Worm (Caenorhabditis elegans) whole organism, late embryonic: ENCODE data around the gene ascc-1.

Experiments used
- C08G9.2 ChIP-seq: sonication (generic microtip); optimal IDR thresholded peaks from 2 replicates; lab custom pipeline; 2016; ENCODE audit warnings: mild to moderate bottlenecking, missing genetic modification characterization, moderate library complexity, missing compliant biosample characterization
- C38D4.7 ChIP-seq: fragments of 200-800 bp; sonication (Bioruptor generic); optimal IDR thresholded peaks from 2 replicates; lab custom pipeline; 2018; ENCODE audit warnings: mild to moderate bottlenecking, missing genetic modification characterization, moderate library complexity, missing compliant biosample characterization
- F13H6.1 ChIP-seq: sonication (generic microtip); optimal IDR thresholded peaks from 2 replicates; lab custom pipeline; 2016; ENCODE audit warnings: missing genetic modification characterization, missing compliant biosample characterization
- K02D7.2 ChIP-seq: sonication (generic microtip); optimal IDR thresholded peaks from 2 replicates; lab custom pipeline; 2017; ENCODE audit warnings: mild to moderate bottlenecking, missing genetic modification characterization, missing compliant biosample characterization
- K09A11.1 ChIP-seq: sonication (generic microtip); optimal IDR thresholded peaks from 2 replicates; lab custom pipeline; 2017; ENCODE audit warnings: antibody characterized with exemption, mild to moderate bottlenecking, missing genetic modification characterization, missing compliant biosample characterization; ENCODE audit not compliant: insufficient read depth
- Y22D7AL.16 ChIP-seq: sonication (generic microtip); optimal IDR thresholded peaks from 2 replicates; lab custom pipeline; 2016; ENCODE audit warnings: missing genetic modification characterization, missing compliant biosample characterization
- ceh-14 ChIP-seq: sonication (generic microtip); optimal IDR thresholded peaks from 2 replicates; lab custom pipeline; 2016; ENCODE audit warnings: missing genotype, missing genetic modification characterization, missing compliant biosample characterization
- ceh-18 ChIP-seq: sonication (generic microtip); optimal IDR thresholded peaks from 2 replicates; lab custom pipeline; 2016; ENCODE audit warnings: missing genetic modification characterization, missing compliant biosample characterization
- ceh-19 ChIP-seq: fragments of 200-800 bp; sonication (Bioruptor generic); optimal IDR thresholded peaks from 2 replicates; lab custom pipeline; 2018; ENCODE audit warnings: mild to moderate bottlenecking, missing genetic modification characterization, missing compliant biosample characterization
- ceh-2 ChIP-seq: sonication (generic microtip); optimal IDR thresholded peaks from 2 replicates; lab custom pipeline; 2016; ENCODE audit warnings: missing genotype, missing genetic modification characterization, missing compliant biosample characterization
- ceh-22 ChIP-seq: sonication (generic microtip); optimal IDR thresholded peaks from 2 replicates; lab custom pipeline; 2017; ENCODE audit warnings: missing biosample characterization, missing genetic modification characterization
- ceh-24 ChIP-seq: sonication (generic microtip); optimal IDR thresholded peaks from 2 replicates; lab custom pipeline; 2016; ENCODE audit warnings: mild to moderate bottlenecking, missing genetic modification characterization, missing compliant biosample characterization
- ceh-31 ChIP-seq: sonication (generic microtip); optimal IDR thresholded peaks from 2 replicates; lab custom pipeline; 2016; ENCODE audit warnings: missing genetic modification characterization, missing compliant biosample characterization
- ceh-45 ChIP-seq: fragments of 200-800 bp; sonication (Bioruptor generic); IDR thresholded peaks from 2 replicates; pipeline ENCODE4 v1.3.6; 2022; ENCODE audit warnings: missing genetic modification reagents, missing genetic modification characterization, missing compliant biosample characterization
- ceh-48 ChIP-seq: sonication (generic microtip); optimal IDR thresholded peaks from 2 replicates; lab custom pipeline; 2016; ENCODE audit warnings: missing genetic modification characterization, inconsistent platforms, missing compliant biosample characterization
- ceh-6 ChIP-seq: fragments of 200-800 bp; sonication (Bioruptor generic); optimal IDR thresholded peaks from 2 replicates; lab custom pipeline; 2018; ENCODE audit warnings: mild to moderate bottlenecking, missing genetic modification characterization, missing compliant biosample characterization
- ceh-9 ChIP-seq: sonication (generic microtip); optimal IDR thresholded peaks from 2 replicates; lab custom pipeline; 2016; ENCODE audit warnings: mild to moderate bottlenecking, missing genetic modification characterization, inconsistent platforms, missing compliant biosample characterization
- che-1 ChIP-seq: sonication (generic microtip); optimal IDR thresholded peaks from 2 replicates; lab custom pipeline; 2016; ENCODE audit warnings: mild to moderate bottlenecking, missing genetic modification characterization, missing compliant biosample characterization
- dmd-4 ChIP-seq: sonication (generic microtip); optimal IDR thresholded peaks from 2 replicates; lab custom pipeline; 2016; ENCODE audit warnings: borderline replicate concordance, missing genetic modification characterization, missing compliant biosample characterization
- dve-1 ChIP-seq: sonication (generic microtip); optimal IDR thresholded peaks from 2 replicates; lab custom pipeline; 2017; ENCODE audit warnings: antibody characterized with exemption, mild to moderate bottlenecking, missing genetic modification characterization, missing compliant biosample characterization
- elt-2 ChIP-seq: sonication (generic microtip); optimal IDR thresholded peaks from 2 replicates; lab custom pipeline; 2016; ENCODE audit warnings: missing genetic modification reagents, missing genetic modification characterization, missing compliant biosample characterization
- ets-4 ChIP-seq: sonication (generic microtip); optimal IDR thresholded peaks from 2 replicates; lab custom pipeline; 2016; ENCODE audit warnings: missing genetic modification characterization, missing compliant biosample characterization
- fax-1 ChIP-seq: sonication (generic microtip); optimal IDR thresholded peaks from 2 replicates; lab custom pipeline; 2016; ENCODE audit warnings: missing genotype, missing genetic modification characterization, missing compliant biosample characterization
- fkh-10 ChIP-seq: fragments of 150-350 bp; optimal IDR thresholded peaks from 2 replicates; lab custom pipeline; 2014; ENCODE audit warnings: missing biosample characterization, missing genetic modification reagents, missing genetic modification characterization
- fkh-6 ChIP-seq: sonication (generic microtip); optimal IDR thresholded peaks from 2 replicates; lab custom pipeline; 2016; ENCODE audit warnings: missing genetic modification characterization, missing compliant biosample characterization
- gmeb-2 ChIP-seq: sonication (generic microtip); optimal IDR thresholded peaks from 2 replicates; lab custom pipeline; 2016; ENCODE audit warnings: missing genetic modification characterization, inconsistent platforms, missing compliant biosample characterization
- hlh-15 ChIP-seq: sonication (generic microtip); optimal IDR thresholded peaks from 2 replicates; lab custom pipeline; 2016; ENCODE audit warnings: missing genetic modification characterization, missing compliant biosample characterization
- hlh-8 ChIP-seq: sonication (generic microtip); optimal IDR thresholded peaks from 2 replicates; lab custom pipeline; 2016; ENCODE audit warnings: missing genotype, missing genetic modification characterization, missing compliant biosample characterization
- lin-11 ChIP-seq: fragments of 200-800 bp; sonication (Bioruptor generic); optimal IDR thresholded peaks from 2 replicates; lab custom pipeline; 2018; ENCODE audit warnings: mild to moderate bottlenecking, missing genetic modification characterization, missing compliant biosample characterization
- madf-2 ChIP-seq: sonication (generic microtip); optimal IDR thresholded peaks from 2 replicates; lab custom pipeline; 2017; ENCODE audit warnings: missing genetic modification characterization, missing compliant biosample characterization
- mec-3 ChIP-seq: sonication (generic microtip); optimal IDR thresholded peaks from 2 replicates; lab custom pipeline; 2016; ENCODE audit warnings: borderline replicate concordance, missing genetic modification characterization, missing compliant biosample characterization
- nhr-11 ChIP-seq: fragments of 150-350 bp; optimal IDR thresholded peaks from 2 replicates; lab custom pipeline; 2014; ENCODE audit warnings: missing biosample characterization, missing genetic modification characterization
- nhr-232 ChIP-seq: sonication (generic microtip); optimal IDR thresholded peaks from 2 replicates; lab custom pipeline; 2016; ENCODE audit warnings: missing genetic modification characterization, missing compliant biosample characterization
- npax-4 ChIP-seq: sonication (generic microtip); optimal IDR thresholded peaks from 2 replicates; lab custom pipeline; 2016; ENCODE audit warnings: missing genetic modification characterization, missing compliant biosample characterization
- odd-2 ChIP-seq: sonication (generic microtip); optimal IDR thresholded peaks from 2 replicates; lab custom pipeline; 2017; ENCODE audit warnings: antibody characterized with exemption, mild to moderate bottlenecking, missing genetic modification characterization, missing compliant biosample characterization
- pat-9 ChIP-seq: fragments of 200-800 bp; sonication (Bioruptor generic); optimal IDR thresholded peaks from 2 replicates; lab custom pipeline; 2018; ENCODE audit warnings: mild to moderate bottlenecking, missing genetic modification characterization, moderate library complexity, missing compliant biosample characterization
- pax-1 ChIP-seq: fragments of 150-350 bp; optimal IDR thresholded peaks from 2 replicates; lab custom pipeline; 2014; ENCODE audit warnings: missing biosample characterization, missing genetic modification characterization
- pha-2 ChIP-seq: sonication (generic microtip); optimal IDR thresholded peaks from 2 replicates; lab custom pipeline; 2017; ENCODE audit warnings: mild to moderate bottlenecking, missing genetic modification characterization, missing compliant biosample characterization
- pha-4 ChIP-seq: fragments of 150-350 bp; optimal IDR thresholded peaks from 2 replicates; lab custom pipeline; 2018; ENCODE audit warnings: missing biosample characterization, missing genetic modification reagents, missing genetic modification characterization
- pqm-1 ChIP-seq: sonication (generic microtip); optimal IDR thresholded peaks from 2 replicates; lab custom pipeline; 2016; ENCODE audit warnings: missing genetic modification characterization, missing compliant biosample characterization
- pros-1 ChIP-seq: fragments of 150-350 bp; optimal IDR thresholded peaks from 2 replicates; lab custom pipeline; 2014; ENCODE audit warnings: missing biosample characterization, missing genetic modification reagents, missing genetic modification characterization
- ref-2 ChIP-seq: sonication (generic microtip); optimal IDR thresholded peaks from 2 replicates; lab custom pipeline; 2016; ENCODE audit warnings: missing genetic modification characterization, missing compliant biosample characterization
- sox-2 ChIP-seq: fragments of 200-800 bp; sonication (Bioruptor generic); IDR thresholded peaks from 2 replicates; pipeline ENCODE4 v1.3.6; 2022; ENCODE audit warnings: missing genetic modification reagents, missing genetic modification characterization, missing compliant biosample characterization
- sox-4 ChIP-seq: sonication (generic microtip); optimal IDR thresholded peaks from 2 replicates; lab custom pipeline; 2017; ENCODE audit warnings: mild to moderate bottlenecking, missing genetic modification characterization, inconsistent platforms, missing compliant biosample characterization
- syd-9 ChIP-seq: sonication (generic microtip); optimal IDR thresholded peaks from 2 replicates; lab custom pipeline; 2016; ENCODE audit warnings: mild to moderate bottlenecking, missing genetic modification characterization, moderate library complexity, missing compliant biosample characterization
- tbx-2 ChIP-seq: sonication (generic microtip); optimal IDR thresholded peaks from 2 replicates; lab custom pipeline; 2016; ENCODE audit warnings: missing genetic modification characterization, missing compliant biosample characterization
- tbx-7 ChIP-seq: sonication (generic microtip); optimal IDR thresholded peaks from 2 replicates; lab custom pipeline; 2016; ENCODE audit warnings: missing genotype, missing genetic modification characterization, missing compliant biosample characterization
- unc-3 ChIP-seq, 2 experiments: fragments of 200-800 bp in 1 of 2; sonication (Bioruptor generic) in 1 of 2; sonication (generic microtip) in 1 of 2; conservative IDR thresholded peaks in 1 of 2; optimal IDR thresholded peaks in 1 of 2; 2 replicates each; pipeline versions ENCODE4 v1.3.6 to Lab custom; 2016 to 2022; ENCODE audit warnings: missing compliant biosample characterization in 2 of 2, missing genetic modification characterization in 2 of 2, missing genetic modification reagents in 1 of 2
- unc-42 ChIP-seq: sonication (generic microtip); optimal IDR thresholded peaks from 2 replicates; lab custom pipeline; 2016; ENCODE audit warnings: missing genotype, missing genetic modification characterization, missing compliant biosample characterization
- unc-55 ChIP-seq: sonication (generic microtip); optimal IDR thresholded peaks from 2 replicates; lab custom pipeline; 2017; ENCODE audit warnings: missing biosample characterization, missing genetic modification reagents, missing genetic modification characterization
- unc-86 ChIP-seq: sonication (generic microtip); optimal IDR thresholded peaks from 2 replicates; lab custom pipeline; 2016; ENCODE audit warnings: missing genetic modification characterization, missing compliant biosample characterization
- zip-5 ChIP-seq: sonication (generic microtip); optimal IDR thresholded peaks from 2 replicates; lab custom pipeline; 2016; ENCODE audit warnings: missing genetic modification characterization, missing compliant biosample characterization
- ztf-16 ChIP-seq: sonication (generic microtip); optimal IDR thresholded peaks from 2 replicates; lab custom pipeline; 2017; ENCODE audit warnings: missing genetic modification characterization, missing compliant biosample characterization

The ascc-1 gene

ce11 chrII:66322-66721 lies 8.9 kb downstream of the ascc-1 start:
- TF ChIP-seq hlh-15 (tag; lab: Kevin White, UChicago) = no peak
- TF ChIP-seq ceh-45 (GFP tag; lab: Robert Waterston, UW) = no peak
- no peak for TF ChIP-seq ceh-9 (tag; lab: Kevin White, UChicago)
- no peak for TF ChIP-seq lin-11 (tag; lab: Kevin White, UChicago)
- TF ChIP-seq tbx-7 (tag; lab: Kevin White, UChicago) = peak; percentile 38
- TF ChIP-seq C08G9.2 (tag; lab: Kevin White, UChicago) = no peak
- no peak for TF ChIP-seq unc-3 (GFP tag; conservative IDR thresholded peaks at IDR 0.05; lab: Robert Waterston, UW)
- no peak for TF ChIP-seq unc-3 (tag; optimal IDR thresholded peaks at IDR 0.05; lab: Kevin White, UChicago)
- TF ChIP-seq tbx-2 (tag; lab: Kevin White, UChicago) = peak; percentile 84
- TF ChIP-seq F13H6.1 = no peak
- TF ChIP-seq unc-86 (tag; lab: Kevin White, UChicago) = no peak
- TF ChIP-seq ceh-6 (GFP tag; lab: Kevin White, UChicago) = no peak
- TF ChIP-seq fkh-6 (tag; lab: Kevin White, UChicago) = no peak
- peak; percentile 92 for TF ChIP-seq ref-2 (tag; lab: Kevin White, UChicago)
- TF ChIP-seq syd-9 (tag; lab: Kevin White, UChicago) = peak; percentile 17
- TF ChIP-seq sox-2 (GFP tag; lab: Robert Waterston, UW) = peak; percentile 67
- TF ChIP-seq hlh-8 (tag; lab: Kevin White, UChicago) = peak; percentile 76
- no peak for TF ChIP-seq nhr-11 (tag; lab: Kevin White, UChicago)
- no peak for TF ChIP-seq Y22D7AL.16
- peak; percentile 75 for TF ChIP-seq ets-4 (tag; lab: Kevin White, UChicago)
- TF ChIP-seq npax-4 (tag; lab: Kevin White, UChicago) = no peak
- peak; percentile 3 for TF ChIP-seq pqm-1 (tag; lab: Kevin White, UChicago)
- TF ChIP-seq gmeb-2 (tag; lab: Kevin White, UChicago) = no peak
- TF ChIP-seq elt-2 (tag; lab: Kevin White, UChicago) = peak; percentile 39
- TF ChIP-seq fkh-10 (GFP tag; lab: Kevin White, UChicago) = no peak
- TF ChIP-seq ceh-14 (tag; lab: Kevin White, UChicago) = no peak
- TF ChIP-seq pha-2 (tag; lab: Kevin White, UChicago) = peak; percentile 1
- no peak for TF ChIP-seq dmd-4 (tag; lab: Kevin White, UChicago)
- TF ChIP-seq che-1 = no peak
- TF ChIP-seq ceh-24 (tag; lab: Kevin White, UChicago) = no peak
- no peak for TF ChIP-seq ztf-16 (tag; lab: Kevin White, UChicago)
- TF ChIP-seq C38D4.7 (GFP tag; lab: Kevin White, UChicago) = no peak
- TF ChIP-seq ceh-31 (tag; lab: Kevin White, UChicago) = peak; percentile 79
- TF ChIP-seq unc-55 (GFP tag; lab: Kevin White, UChicago) = peak; percentile 69
- TF ChIP-seq pha-4 (tag; lab: Kevin White, UChicago) = no peak
- TF ChIP-seq ceh-18 (tag; lab: Kevin White, UChicago) = peak; percentile 34
- TF ChIP-seq odd-2 (tag; lab: Kevin White, UChicago) = no peak
- no peak for TF ChIP-seq zip-5 (tag; lab: Kevin White, UChicago)
- no peak for TF ChIP-seq K09A11.1 (tag; lab: Kevin White, UChicago)
- peak; percentile 64 for TF ChIP-seq ceh-2 (tag; lab: Kevin White, UChicago)
- TF ChIP-seq dve-1 = peak; percentile 31
- peak; percentile 46 for TF ChIP-seq madf-2
- TF ChIP-seq unc-42 = peak; percentile 13
- TF ChIP-seq pat-9 (tag; lab: Kevin White, UChicago) = no peak
- no peak for TF ChIP-seq ceh-48 (tag; lab: Kevin White, UChicago)
- no peak for TF ChIP-seq fax-1 (tag; lab: Kevin White, UChicago)
- peak; percentile 28 for TF ChIP-seq mec-3 (tag; lab: Kevin White, UChicago)
- TF ChIP-seq pax-1 (tag; lab: Kevin White, UChicago) = peak; percentile 79
- no peak for TF ChIP-seq nhr-232
- no peak for TF ChIP-seq ceh-19 (GFP tag; lab: Kevin White, UChicago)
- no peak for TF ChIP-seq K02D7.2 (tag; lab: Kevin White, UChicago)
- TF ChIP-seq ceh-22 (tag; lab: Kevin White, UChicago) = no peak
- TF ChIP-seq pros-1 (tag; lab: Kevin White, UChicago) = peak; percentile 83
- no peak for TF ChIP-seq sox-4 (tag; lab: Kevin White, UChicago)
